Worm (Caenorhabditis elegans): ENCODE measurements around the gene sri-70.
A peak's percentile ranks its signal among the peaks of the same experiment; 100 is the strongest.
"Not testable (repeated sequence)": the region's sequence is repeated elsewhere in the genome, so short reads cannot be mapped to it uniquely, and the experiment has no call there.

The sri-70 gene

ce11 chrV:17302754-17303153 lies at the start of gene sri-70:
TSS of gene sri-70 (plus strand) at chrV:17303054.
- TF ChIP-seq nhr-77 (tag; optimal IDR thresholded peaks at IDR 0.05), result no peak
- no peak for TF ChIP-seq peb-1 (tag; optimal IDR thresholded peaks at IDR 0.05)
- no peak for TF ChIP-seq mbf-1 (tag; optimal IDR thresholded peaks at IDR 0.05)
- TF ChIP-seq nhr-11 (tag; optimal IDR thresholded peaks at IDR 0.05), result no peak
- TF ChIP-seq nhr-12 (tag; optimal IDR thresholded peaks at IDR 0.05), result no peak
- TF ChIP-seq egl-27 (tag; optimal IDR thresholded peaks at IDR 0.05), result no peak
- TF ChIP-seq lin-11 (tag; optimal IDR thresholded peaks at IDR 0.05), result no peak
- TF ChIP-seq sma-3 (GFP tag; optimal IDR thresholded peaks at IDR 0.05), result no peak
- no peak for TF ChIP-seq nhr-10 (tag; optimal IDR thresholded peaks at IDR 0.05)
- TF ChIP-seq elt-3 (tag; optimal IDR thresholded peaks at IDR 0.05), result no peak
- no peak for TF ChIP-seq lin-13 (GFP tag; optimal IDR thresholded peaks at IDR 0.05)
- TF ChIP-seq snpc-4 (tag; optimal IDR thresholded peaks at IDR 0.05), result no peak
- no peak for TF ChIP-seq sem-4 (tag; optimal IDR thresholded peaks at IDR 0.05)
- TF ChIP-seq nhr-21 (tag; optimal IDR thresholded peaks at IDR 0.05), result no peak
- no peak for TF ChIP-seq unc-62 (GFP tag; optimal IDR thresholded peaks at IDR 0.05)

- not testable (repeated sequence) for TF ChIP-seq nhr-21, nhr-23, ceh-16 (tag; optimal IDR thresholded peaks at IDR 0.05)
These were observed 47.8 kb upstream of the sri-70 start, which contains the start of gene srh-116 for ce11 chrV:17255028-17255427. TSS of gene srh-116 (minus strand) at chrV:17255128.

DNA sequence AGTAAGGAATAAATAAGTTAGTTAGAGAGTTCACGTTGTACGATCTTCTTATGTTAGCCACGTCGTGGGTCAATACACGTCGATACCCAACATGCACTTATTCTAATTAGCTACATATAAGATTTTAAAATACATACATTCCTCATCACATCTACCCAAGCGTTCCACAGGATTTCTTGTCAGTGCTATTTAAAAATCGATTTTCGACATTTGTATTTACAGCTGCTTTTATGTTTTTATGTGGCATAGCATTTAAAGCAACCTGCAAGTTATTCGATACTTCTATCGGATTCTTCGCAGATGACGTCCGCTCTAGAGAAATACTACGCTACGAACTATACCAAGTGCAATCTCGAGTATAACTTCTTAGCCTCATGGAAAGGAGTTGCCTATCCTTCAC lies 47.4 kb upstream of the sri-70 start, which contains the start of gene srh-115:
Gene srh-115, plus strand, starts transcription at position 301 of the 400 bp plus-strand sequence.
- TF ChIP-seq ZK546.5 (tag; optimal IDR thresholded peaks at IDR 0.05), result no peak
- no peak for TF ChIP-seq lin-13 (GFP tag; optimal IDR thresholded peaks at IDR 0.05)
- no peak for TF ChIP-seq ama-1 (optimal IDR thresholded peaks at IDR 0.05)
- TF ChIP-seq snpc-4 (tag; optimal IDR thresholded peaks at IDR 0.05), result no peak
- no peak for TF ChIP-seq mbf-1 (tag; optimal IDR thresholded peaks at IDR 0.05)
- no peak for TF ChIP-seq F13H6.1 (tag; optimal IDR thresholded peaks at IDR 0.05)
- TF ChIP-seq aly-2 (tag; optimal IDR thresholded peaks at IDR 0.05), result no peak
- no peak for TF ChIP-seq sma-9 (GFP tag; optimal IDR thresholded peaks at IDR 0.05)
- no peak for TF ChIP-seq sma-9 (tag; optimal IDR thresholded peaks at IDR 0.05)
- TF ChIP-seq gmeb-1 (tag; optimal IDR thresholded peaks at IDR 0.05), result no peak
- TF ChIP-seq elt-3 (tag; optimal IDR thresholded peaks at IDR 0.05), result no peak

- TF ChIP-seq ZK546.5 (tag; optimal IDR thresholded peaks at IDR 0.05), result no peak
- TF ChIP-seq snpc-4 (tag; optimal IDR thresholded peaks at IDR 0.05), result no peak
- TF ChIP-seq nhr-11 (tag; optimal IDR thresholded peaks at IDR 0.05), result no peak
- no peak for TF ChIP-seq lin-11 (tag; optimal IDR thresholded peaks at IDR 0.05)
- no peak for TF ChIP-seq nhr-23 (tag; optimal IDR thresholded peaks at IDR 0.05)
- no peak for TF ChIP-seq skn-1 (tag; optimal IDR thresholded peaks at IDR 0.05)
- no peak for TF ChIP-seq elt-1 (tag; optimal IDR thresholded peaks at IDR 0.05)
- no peak for TF ChIP-seq sma-3 (GFP tag; optimal IDR thresholded peaks at IDR 0.05)
- no peak for TF ChIP-seq blmp-1 (tag; optimal IDR thresholded peaks at IDR 0.05; ENCODE audit: insufficient read depth)
- TF ChIP-seq R02D3.7 (tag; optimal IDR thresholded peaks at IDR 0.05), result no peak
- no peak for TF ChIP-seq nhr-129 (tag; optimal IDR thresholded peaks at IDR 0.05)
- TF ChIP-seq elt-3 (tag; optimal IDR thresholded peaks at IDR 0.05), result no peak
- no peak for TF ChIP-seq nhr-25 (tag; optimal IDR thresholded peaks at IDR 0.05)
- no peak for TF ChIP-seq unc-62 (GFP tag; optimal IDR thresholded peaks at IDR 0.05)
- TF ChIP-seq ama-1 (optimal IDR thresholded peaks at IDR 0.05), result no peak
- TF ChIP-seq nhr-12 (tag; optimal IDR thresholded peaks at IDR 0.05), result no peak
- TF ChIP-seq Y55F3AM.14 (GFP tag; optimal IDR thresholded peaks at IDR 0.05), result no peak
- no peak for TF ChIP-seq mbf-1 (tag; optimal IDR thresholded peaks at IDR 0.05)
These were observed 45.2 kb upstream of the sri-70 start for ce11 chrV:17257637-17258036.

DNA sequence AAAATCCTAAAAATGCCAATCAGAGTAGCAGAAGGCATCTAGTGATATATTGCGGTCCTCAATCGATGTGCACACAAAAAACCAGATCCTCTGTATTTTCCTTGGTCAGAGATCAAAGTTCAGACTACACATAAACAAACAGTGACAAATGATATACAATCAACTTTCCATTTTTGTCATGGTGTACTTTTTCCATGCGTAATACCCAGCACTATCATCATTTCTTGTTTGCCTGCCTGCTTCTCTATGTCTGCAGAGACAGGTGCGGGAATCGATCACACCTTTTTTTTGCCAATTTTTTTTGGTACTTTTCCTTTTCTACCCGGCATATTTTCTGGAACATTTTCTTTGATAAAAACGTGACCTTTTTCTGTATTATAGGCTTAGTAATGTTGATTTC lies 44.6 kb upstream of the sri-70 start:
- no peak for TF ChIP-seq nhr-11 (tag; optimal IDR thresholded peaks at IDR 0.05)
- peak; percentile 23 for TF ChIP-seq sma-9 (GFP tag; optimal IDR thresholded peaks at IDR 0.05)
- no peak for TF ChIP-seq sma-9 (tag; optimal IDR thresholded peaks at IDR 0.05)
- no peak for TF ChIP-seq lin-39 (tag; optimal IDR thresholded peaks at IDR 0.05)
- peak; percentile 72 for TF ChIP-seq fos-1 (tag; optimal IDR thresholded peaks at IDR 0.05)

DNA sequence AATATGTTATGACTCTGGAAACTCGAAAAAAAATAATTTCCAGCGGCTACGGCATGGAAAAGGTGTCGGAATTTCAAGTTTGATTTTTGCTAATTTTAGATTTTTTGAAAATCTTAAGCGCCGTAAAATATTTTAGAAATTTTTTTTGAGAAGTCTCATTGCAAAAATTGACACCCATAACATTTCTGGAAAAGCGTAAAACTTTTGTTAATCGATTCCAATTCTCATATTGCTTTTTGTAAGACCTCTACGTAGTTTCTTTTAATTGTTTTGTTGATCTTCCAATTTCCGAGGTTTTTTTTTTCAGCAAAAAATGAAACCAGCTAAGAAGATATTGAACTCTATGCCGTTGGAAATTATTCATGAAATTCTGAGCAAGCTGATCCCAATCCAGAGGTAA lies 44.0 kb upstream of the sri-70 start, which contains the start of gene fbxa-85:
Gene fbxa-85, plus strand, starts transcription at position 301 of the 400 bp plus-strand sequence.
- TF ChIP-seq C34F6.9 (tag; optimal IDR thresholded peaks at IDR 0.05), result no peak
- no peak for TF ChIP-seq nhr-21 (tag; optimal IDR thresholded peaks at IDR 0.05)
- TF ChIP-seq unc-39 (tag; optimal IDR thresholded peaks at IDR 0.05), result no peak
- no peak for TF ChIP-seq nhr-237 (tag; optimal IDR thresholded peaks at IDR 0.05)
- no peak for TF ChIP-seq unc-55 (GFP tag; optimal IDR thresholded peaks at IDR 0.05)
- TF ChIP-seq ceh-16 (tag; optimal IDR thresholded peaks at IDR 0.05), result no peak
- no peak for TF ChIP-seq ZK546.5 (tag; optimal IDR thresholded peaks at IDR 0.05)
- no peak for TF ChIP-seq fos-1 (tag; optimal IDR thresholded peaks at IDR 0.05)

Data from whole organism, L2 larva.